Worm (Caenorhabditis elegans): ENCODE data around the gene B0252.3.

Gene B0252.3

ce11 chrII:6908689-6909088 lies 1.1 kb upstream of the B0252.3 start (continued):
- TF ChIP-seq sup-37 (GFP tag; optimal IDR thresholded peaks at IDR 0.05) (no peak), pag-3 (tag; optimal IDR thresholded peaks at IDR 0.05; ENCODE audit: borderline replicate concordance, insufficient read depth) (peak; percentile 67), mep-1 (tag; optimal IDR thresholded peaks at IDR 0.05) (no peak), mdl-1 (tag; optimal IDR thresholded peaks at IDR 0.05) (no peak), vab-15 (tag; optimal IDR thresholded peaks at IDR 0.05) (no peak), nhr-19 (GFP tag; conservative IDR thresholded peaks at IDR 0.05) (no peak), jun-1 (tag; optimal IDR thresholded peaks at IDR 0.05) (no peak)

DNA sequence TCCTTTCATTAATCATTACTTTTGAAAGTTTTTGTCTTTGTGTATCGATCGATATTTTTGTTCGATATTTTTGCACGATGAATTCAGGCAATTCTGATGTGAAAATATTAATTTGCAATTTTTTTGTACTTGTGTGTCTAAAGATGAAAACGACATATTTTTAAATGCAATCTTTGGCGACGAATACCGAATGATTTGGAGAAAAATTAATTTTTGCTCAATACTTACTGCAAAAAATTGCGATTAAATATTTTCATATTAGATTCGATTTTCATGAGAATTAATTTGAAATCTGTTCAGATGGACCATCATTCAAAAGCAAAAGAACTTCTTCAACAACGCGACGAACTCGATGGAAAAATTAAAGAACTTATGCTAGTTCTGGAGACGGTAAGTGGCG lies 5.8 kb downstream of the B0252.3 start, which contains the start of gene psmd-9:
Gene psmd-9 (plus strand): TSS at position 301 of the 400 bp plus-strand sequence.
- TF ChIP-seq lin-14 (GFP tag; optimal IDR thresholded peaks at IDR 0.05) (no peak), efl-1 (optimal IDR thresholded peaks at IDR 0.05) (no peak), efl-1 (GFP tag; optimal IDR thresholded peaks at IDR 0.05 in 1 of 2) (peak in 1 of 2 experiments; percentile 22)

- no peak for TF ChIP-seq Y116A8C.19 (tag; optimal IDR thresholded peaks at IDR 0.05; ENCODE audit: borderline replicate concordance)
- TF ChIP-seq ceh-82 (tag; optimal IDR thresholded peaks at IDR 0.05): no peak
Observed at ce11 chrII:6900708-6901107, 6.8 kb downstream of the B0252.3 start.

DNA sequence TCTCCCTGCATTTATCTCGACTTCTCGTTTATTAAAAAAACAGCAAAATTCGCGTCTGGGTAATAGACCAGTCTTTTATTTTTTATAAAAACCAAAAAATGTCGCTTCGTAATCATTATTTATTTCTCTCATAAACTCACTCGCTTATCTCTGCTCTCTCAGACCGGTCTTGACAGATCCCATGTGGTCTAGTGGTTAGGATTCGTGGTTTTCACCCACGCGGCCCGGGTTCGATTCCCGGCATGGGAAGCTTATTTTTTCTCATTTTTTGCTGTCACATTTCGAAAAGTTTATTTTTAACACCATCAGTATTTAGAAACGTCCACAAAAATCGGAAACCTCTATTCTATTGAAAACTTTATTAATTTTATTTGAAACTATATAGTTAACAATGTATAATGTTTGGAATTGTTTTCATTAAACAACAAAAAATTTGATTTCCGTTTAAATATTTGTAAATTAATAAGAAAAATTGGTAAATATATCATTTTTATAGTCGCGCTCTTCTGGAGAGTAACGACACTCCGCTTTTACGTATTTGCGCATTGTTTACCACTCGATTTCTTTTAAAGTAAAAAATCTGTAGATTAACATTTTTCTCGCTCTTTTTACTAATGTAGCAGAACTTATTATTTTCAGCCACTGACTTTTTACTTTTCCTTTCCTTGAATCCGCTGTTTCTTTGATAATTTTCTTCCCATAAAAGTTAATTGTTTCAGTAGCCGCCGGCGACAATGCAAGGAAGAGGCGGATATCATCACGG lies 9.4 kb downstream of the B0252.3 start, which contains the start of gene hrpl-1:
Gene hrpl-1 (plus strand): TSS at position 713 of the 763 bp plus-strand sequence.
- TF ChIP-seq nhr-90 (tag; optimal IDR thresholded peaks at IDR 0.05; ENCODE audit: poor library complexity) (peak; percentile 54), mdl-1 (tag; optimal IDR thresholded peaks at IDR 0.05) (peak in 1 of 2 experiments; percentile 26), ceh-63 (GFP tag; optimal IDR thresholded peaks at IDR 0.05) (no peak), nhr-85 (tag) (peak; percentile 26), nhr-47 (tag; optimal IDR thresholded peaks at IDR 0.05) (peak; percentile 48), nhr-28 (tag; optimal IDR thresholded peaks at IDR 0.05) (no peak), mep-1 (tag; optimal IDR thresholded peaks at IDR 0.05) (no peak), blmp-1 (tag; optimal IDR thresholded peaks at IDR 0.05) (peak; percentile 42), aha-1 (tag; optimal IDR thresholded peaks at IDR 0.05) (no peak), elt-2 (tag; optimal IDR thresholded peaks at IDR 0.05) (no peak), rnt-1 (tag; optimal IDR thresholded peaks at IDR 0.05) (peak; percentile 47), xbp-1 (tag; optimal IDR thresholded peaks at IDR 0.05) (peak; percentile 28), irx-1 (tag; optimal IDR thresholded peaks at IDR 0.05) (peak; percentile 27), zip-4 (GFP tag; optimal IDR thresholded peaks at IDR 0.05) (no peak), fkh-10 (GFP tag; optimal IDR thresholded peaks at IDR 0.05) (no peak), swsn-7 (tag; optimal IDR thresholded peaks at IDR 0.05) (peak; percentile 31), unc-86 (tag; optimal IDR thresholded peaks at IDR 0.05) (no peak), lsy-2 (tag; optimal IDR thresholded peaks at IDR 0.05) (peak in 1 of 2 experiments; percentile 47), nhr-19 (GFP tag; conservative IDR thresholded peaks at IDR 0.05) (peak; percentile 30; the same call in 1 of the 2 replicates), dsc-1 (tag; optimal IDR thresholded peaks at IDR 0.05) (peak; percentile 48), sox-4 (tag; optimal IDR thresholded peaks at IDR 0.05) (peak; percentile 35), sup-37 (GFP tag; optimal IDR thresholded peaks at IDR 0.05) (no peak), snu-23 (GFP tag; optimal IDR thresholded peaks at IDR 0.05) (peak; percentile 52), nhr-71 (tag; optimal IDR thresholded peaks at IDR 0.05) (peak; percentile 58), efl-1 (optimal IDR thresholded peaks at IDR 0.05) (peak in 1 of 2 experiments; percentile 39), efl-1 (GFP tag; optimal IDR thresholded peaks at IDR 0.05 in 1 of 2) (peak; percentile 56 to 67), nhr-12 (tag; optimal IDR thresholded peaks at IDR 0.05) (no peak), lin-35 (GFP tag; optimal IDR thresholded peaks at IDR 0.05) (peak in 1 of 2 experiments; percentile 74), grh-1 (GFP tag; IDR thresholded peaks at IDR 0.05) (no peak), ets-5 (GFP tag; IDR thresholded peaks at IDR 0.05) (no peak), dpl-1 (GFP tag; optimal IDR thresholded peaks at IDR 0.05) (peak in 2 of 3 experiments; percentile 30 to 54), nhr-11 (tag; optimal IDR thresholded peaks at IDR 0.05) (no peak), nhr-20 (tag; optimal IDR thresholded peaks at IDR 0.05) (peak; percentile 34)

Data from whole organism, L1 larva.